Worm (Caenorhabditis elegans): ENCODE measurements around the gene F15H10.7.

F15H10.7 gene

ce11 chrV:10355773-10356335, 50.4 kb downstream of the F15H10.7 start, which contains the start of gene sluh-7 (continued):
- TF ChIP-seq Y95B8A.8 (GFP tag; IDR thresholded peaks at IDR 0.05) (no peak), hrde-1 (tag; optimal IDR thresholded peaks at IDR 0.05; ENCODE audit: borderline replicate concordance) (no peak), xnd-1 (tag; optimal IDR thresholded peaks at IDR 0.05) (no peak), rcor-1 (GFP tag; IDR thresholded peaks at IDR 0.05) (no peak), nfya-2 (GFP tag; IDR thresholded peaks at IDR 0.05) (no peak), dpff-1 (tag; optimal IDR thresholded peaks at IDR 0.05) (no peak), hsf-1 (GFP tag; IDR thresholded peaks at IDR 0.05) (no peak), mcd-1 (GFP tag; IDR thresholded peaks at IDR 0.05) (peak; percentile 69), mes-4 (tag; optimal IDR thresholded peaks at IDR 0.05) (no peak), egl-18 (GFP tag; IDR thresholded peaks at IDR 0.05) (no peak), F37B4.10 (GFP tag; IDR thresholded peaks at IDR 0.05) (no peak), hlh-12 (tag; optimal IDR thresholded peaks at IDR 0.05) (no peak), rpc-1 (optimal IDR thresholded peaks at IDR 0.05) (no peak), rpc-1 (tag; optimal IDR thresholded peaks at IDR 0.05) (no peak), let-607 (tag; optimal IDR thresholded peaks at IDR 0.05) (peak in 1 of 2 experiments; percentile 69), madf-6 (GFP tag; IDR thresholded peaks at IDR 0.05) (peak; percentile 60; the same call in 1 of the 2 replicates), hlh-26 (GFP tag; conservative IDR thresholded peaks at IDR 0.05) (no peak), lsy-27 (tag; optimal IDR thresholded peaks at IDR 0.05; ENCODE audit: borderline replicate concordance, insufficient read depth) (no peak), madf-10 (tag; optimal IDR thresholded peaks at IDR 0.05) (peak; percentile 47), efl-1 (GFP tag; optimal IDR thresholded peaks at IDR 0.05) (peak; percentile 62), F49E8.2 (tag; optimal IDR thresholded peaks at IDR 0.05; ENCODE audit: insufficient read depth) (no peak), nhr-179 (tag; optimal IDR thresholded peaks at IDR 0.05) (no peak), attf-6 (GFP tag; IDR thresholded peaks at IDR 0.05) (no peak), hmg-1.2 (GFP tag; IDR thresholded peaks at IDR 0.05) (peak; percentile 37; the same call in 1 of the 2 replicates), ztf-26 (tag; optimal IDR thresholded peaks at IDR 0.05) (no peak), sea-2 (GFP tag; IDR thresholded peaks at IDR 0.05) (no peak), nfya-1 (tag; optimal IDR thresholded peaks at IDR 0.05; ENCODE audit: borderline replicate concordance, insufficient read depth) (no peak), pbrm-1 (GFP tag; IDR thresholded peaks at IDR 0.05) (peak; percentile 35; the same call in 1 of the 2 replicates), pha-4 (tag; optimal IDR thresholded peaks at IDR 0.05) (peak; percentile 47), Y56A3A.18 (GFP tag; IDR thresholded peaks at IDR 0.05) (no peak), F10E7.11 (tag; optimal IDR thresholded peaks at IDR 0.05) (no peak), ztf-3 (GFP tag; optimal IDR thresholded peaks at IDR 0.05) (no peak), aptf-3 (GFP tag; IDR thresholded peaks at IDR 0.05) (no peak), madf-3 (GFP tag; IDR thresholded peaks at IDR 0.05) (peak; percentile 86), ekl-4 (GFP tag; IDR thresholded peaks at IDR 0.05) (peak; percentile 34; the same call in 1 of the 2 replicates), ztf-6 (GFP tag; IDR thresholded peaks at IDR 0.05) (no peak), C06A6.2 (GFP tag; conservative IDR thresholded peaks at IDR 0.05) (no peak), die-1 (tag; optimal IDR thresholded peaks at IDR 0.05) (no peak), ztf-28 (GFP tag; IDR thresholded peaks at IDR 0.05) (peak; percentile 65; the same call in 1 of the 2 replicates), Y53G8AR.9 (GFP tag; conservative IDR thresholded peaks at IDR 0.05) (no peak), snpc-1.3 (tag; optimal IDR thresholded peaks at IDR 0.05; ENCODE audit: insufficient read depth) (peak; percentile 25), nhr-120 (GFP tag; IDR thresholded peaks at IDR 0.05) (no peak), rec-8 (tag; optimal IDR thresholded peaks at IDR 0.05) (peak in 1 of 2 experiments; percentile 37), F57A8.1 (GFP tag; optimal IDR thresholded peaks at IDR 0.05) (no peak), ztf-25 (GFP tag; IDR thresholded peaks at IDR 0.05) (no peak), snpc-4 (GFP tag; optimal IDR thresholded peaks at IDR 0.05) (no peak), snpc-4 (tag; optimal IDR thresholded peaks at IDR 0.05) (peak in 3 of 4 experiments; percentile 24 to 61 (median 56)), dox-1 (GFP tag; IDR thresholded peaks at IDR 0.05) (0 out of 2 replicates have a peak, but pooled peaks have one; percentile 46)

All from whole organism, young adult.